Fruit fly (Drosophila melanogaster) whole organism, embryonic: ENCODE data around the gene SPR.
A peak's percentile ranks its signal among the peaks of the same experiment; 100 is the strongest.

Source experiments
- B-H2 ChIP-seq: fragments of 200-800 bp; sonication (Bioruptor generic); optimal IDR thresholded peaks from 2 replicates; lab custom pipeline; 2018; ENCODE audit warnings: missing biosample characterization, mild to moderate bottlenecking, missing genetic modification characterization
- CG10321 ChIP-seq: fragments of 200-800 bp; sonication (Bioruptor generic); IDR thresholded peaks from 2 replicates; pipeline ENCODE4 v1.3.6; 2022; ENCODE audit warnings: missing biosample characterization, missing genetic modification characterization
- CG12236 ChIP-seq: fragments of 200-800 bp; sonication (Bioruptor generic); optimal IDR thresholded peaks from 2 replicates; lab custom pipeline; 2016; ENCODE audit warnings: missing biosample characterization, missing genetic modification characterization
- CG12299 ChIP-seq: fragments of 200-800 bp; sonication (Bioruptor generic); optimal IDR thresholded peaks from 2 replicates; lab custom pipeline; 2018; ENCODE audit warnings: missing biosample characterization, mild to moderate bottlenecking, missing genetic modification characterization
- CG1233 ChIP-seq: fragments of 200-800 bp; sonication (Bioruptor generic); optimal IDR thresholded peaks from 4 replicates; lab custom pipeline; 2018; ENCODE audit warnings: missing biosample characterization, mild to moderate bottlenecking, missing genetic modification characterization
- CG12744 ChIP-seq: fragments of 200-800 bp; sonication (Bioruptor generic); optimal IDR thresholded peaks from 2 replicates; lab custom pipeline; 2016; ENCODE audit warnings: missing biosample characterization, missing genetic modification characterization
- CG13894 ChIP-seq: fragments of 200-800 bp; sonication (Bioruptor generic); optimal IDR thresholded peaks from 3 replicates; lab custom pipeline; 2018; ENCODE audit warnings: missing biosample characterization, mild to moderate bottlenecking, missing genetic modification characterization, moderate library complexity
- CG2116 ChIP-seq: fragments of 200-800 bp; sonication (Bioruptor generic); optimal IDR thresholded peaks from 3 replicates; lab custom pipeline; 2018; ENCODE audit warnings: missing biosample characterization, mild to moderate bottlenecking, missing genetic modification characterization
- CG2129 ChIP-seq: fragments of 200-800 bp; sonication (Bioruptor generic); IDR thresholded peaks from 2 replicates; pipeline ENCODE4 v1.3.6; 2022; ENCODE audit warnings: missing biosample characterization, missing genetic modification characterization; ENCODE audit not compliant: partially characterized antibody
- CG32532 ChIP-seq: fragments of 200-800 bp; sonication (Bioruptor generic); IDR thresholded peaks from 2 replicates; pipeline ENCODE4 v1.3.6; 2022; ENCODE audit warnings: missing biosample characterization, missing genetic modification characterization
- CG32772 ChIP-seq: fragments of 200-800 bp; sonication (Bioruptor generic); IDR thresholded peaks from 2 replicates; pipeline ENCODE4 v1.3.6; 2022; ENCODE audit warnings: missing biosample characterization, missing genetic modification characterization
- CG34376 ChIP-seq: fragments of 200-800 bp; sonication (Bioruptor generic); optimal IDR thresholded peaks from 2 replicates; lab custom pipeline; 2018; ENCODE audit warnings: missing biosample characterization, mild to moderate bottlenecking, missing genetic modification characterization
- CG43689 ChIP-seq: fragments of 200-800 bp; sonication (Bioruptor generic); IDR thresholded peaks from 2 replicates; pipeline ENCODE4 v1.3.6; 2022; ENCODE audit warnings: missing biosample characterization, missing genetic modification characterization
- CG4854 ChIP-seq: fragments of 200-800 bp; sonication (Bioruptor generic); optimal IDR thresholded peaks from 2 replicates; lab custom pipeline; 2016; ENCODE audit warnings: missing biosample characterization, missing genetic modification characterization, inconsistent platforms
- CG6654 ChIP-seq: fragments of 200-800 bp; sonication (Bioruptor generic); optimal IDR thresholded peaks from 2 replicates; lab custom pipeline; 2017; ENCODE audit warnings: missing biosample characterization, mild to moderate bottlenecking, missing genetic modification characterization
- CG6689 ChIP-seq: fragments of 200-800 bp; sonication (Bioruptor generic); IDR thresholded peaks from 2 replicates; pipeline ENCODE4 v1.3.6; 2022; ENCODE audit warnings: missing biosample characterization, missing genetic modification characterization
- CG7745 ChIP-seq: fragments of 200-800 bp; sonication (Bioruptor generic); optimal IDR thresholded peaks from 2 replicates; lab custom pipeline; 2018; ENCODE audit warnings: missing biosample characterization, mild to moderate bottlenecking, missing genetic modification characterization, moderate library complexity
- CG8478 ChIP-seq: fragments of >200 bp; optimal IDR thresholded peaks from 2 replicates; lab custom pipeline; 2018
- CG9437 ChIP-seq: fragments of 200-800 bp; sonication (Bioruptor generic); optimal IDR thresholded peaks from 2 replicates; lab custom pipeline; 2018; ENCODE audit warnings: missing biosample characterization, mild to moderate bottlenecking, missing genetic modification characterization
- CG9932 ChIP-seq: fragments of 200-800 bp; sonication (Bioruptor generic); IDR thresholded peaks from 2 replicates; pipeline ENCODE4 v1.3.6; 2022; ENCODE audit warnings: missing biosample characterization, missing genetic modification characterization
- D ChIP-seq, 2 experiments: fragments of 200-800 bp in 1 of 2; fragments of >200 bp in 1 of 2; sonication (Bioruptor generic) in 1 of 2; optimal IDR thresholded peaks; 2 replicates in 1 of 2; 3 replicates in 1 of 2; lab custom pipeline; 2017; ENCODE audit warnings: mild to moderate bottlenecking in 1 of 2, missing biosample characterization in 1 of 2, missing genetic modification characterization in 1 of 2, missing genetic modification reagents in 1 of 2
- Deaf1 ChIP-seq: fragments of 200-800 bp; optimal IDR thresholded peaks from 3 replicates; lab custom pipeline; 2019; ENCODE audit warnings: missing biosample characterization, mild to moderate bottlenecking, missing genetic modification characterization, moderate library complexity
- Dfd ChIP-seq, 2 experiments: fragments of >200 bp; optimal IDR thresholded peaks; 2 replicates each; lab custom pipeline; 2017; ENCODE audit warnings: missing biosample characterization in 2 of 2, missing genetic modification characterization in 2 of 2
- Eip74EF ChIP-seq, 2 experiments: fragments of 200-800 bp in 1 of 2; fragments of >200 bp in 1 of 2; sonication (Bioruptor generic) in 1 of 2; optimal IDR thresholded peaks; 2 replicates each; lab custom pipeline; 2017 to 2019; ENCODE audit warnings: missing biosample characterization in 2 of 2, missing genetic modification characterization in 2 of 2, mild to moderate bottlenecking in 1 of 2, moderate library complexity in 1 of 2
- Elba2 ChIP-seq: fragments of 200-800 bp; sonication (Bioruptor generic); optimal IDR thresholded peaks from 3 replicates; lab custom pipeline; 2016; ENCODE audit warnings: missing biosample characterization, missing genetic modification characterization
- HLH54F ChIP-seq: fragments of 200-800 bp; sonication (Bioruptor generic); optimal IDR thresholded peaks from 3 replicates; lab custom pipeline; 2016; ENCODE audit warnings: missing biosample characterization, missing genetic modification characterization
- Med ChIP-seq: fragments of 200-800 bp; sonication (Bioruptor generic); peaks from one replicate; lab custom pipeline; 2016; ENCODE audit warnings: missing biosample characterization, missing genetic modification characterization, mild to moderate bottlenecking, inconsistent platforms, moderate library complexity
- Neu2 ChIP-seq: fragments of 200-800 bp; sonication (Bioruptor generic); optimal IDR thresholded peaks from 3 replicates; lab custom pipeline; 2016; ENCODE audit warnings: missing biosample characterization, missing genetic modification characterization, borderline replicate concordance
- Nf-YA ChIP-seq: fragments of 200-800 bp; sonication (Bioruptor generic); IDR thresholded peaks from 2 replicates; pipeline ENCODE4 v1.3.6; 2022; ENCODE audit warnings: missing biosample characterization, missing genetic modification characterization
- PHDP ChIP-seq: fragments of 200-800 bp; sonication (Bioruptor generic); optimal IDR thresholded peaks from 3 replicates; lab custom pipeline; 2018; ENCODE audit warnings: missing biosample characterization, mild to moderate bottlenecking, missing genetic modification characterization, moderate library complexity
- Pdp1 ChIP-seq, 2 experiments: fragments of 200-800 bp; sonication (Bioruptor generic); optimal IDR thresholded peaks; 3 replicates each; lab custom pipeline; 2016; ENCODE audit warnings: missing biosample characterization in 2 of 2, missing genetic modification characterization in 2 of 2, mild to moderate bottlenecking in 1 of 2, moderate library complexity in 1 of 2
- Trl ChIP-seq, 3 experiments: fragments of >200 bp in 2 of 3; fragments of 200-800 bp in 1 of 3; sonication (Bioruptor generic) in 1 of 3; optimal IDR thresholded peaks; 2 replicates in 1 of 3; 3 replicates in 2 of 3; lab custom pipeline; 2016 to 2017; ENCODE audit warnings: missing biosample characterization in 1 of 3, missing genetic modification characterization in 1 of 3
- aop ChIP-seq: fragments of 200-800 bp; sonication (Bioruptor generic); IDR thresholded peaks from 2 replicates; pipeline ENCODE4 v1.3.6; 2022; ENCODE audit warnings: missing biosample characterization, missing genetic modification characterization
- cas ChIP-seq: fragments of 200-800 bp; sonication (Bioruptor generic); IDR thresholded peaks from 2 replicates; pipeline ENCODE4 v1.3.6; 2022; ENCODE audit warnings: missing biosample characterization, missing genetic modification characterization
- dm ChIP-seq: fragments of 200-800 bp; sonication (Bioruptor generic); optimal IDR thresholded peaks from 3 replicates; lab custom pipeline; 2016; ENCODE audit warnings: missing biosample characterization, missing genetic modification characterization
- dmrt99B ChIP-seq: fragments of 200-800 bp; sonication (Bioruptor generic); optimal IDR thresholded peaks from 2 replicates; lab custom pipeline; 2018; ENCODE audit warnings: missing biosample characterization, mild to moderate bottlenecking, missing genetic modification characterization, moderate library complexity
- ham ChIP-seq: fragments of 200-800 bp; sonication (Bioruptor generic); IDR thresholded peaks from 2 replicates; pipeline ENCODE4 v1.3.6; 2022; ENCODE audit warnings: missing biosample characterization, missing genetic modification characterization
- lbe ChIP-seq: fragments of 200-800 bp; sonication (Bioruptor generic); optimal IDR thresholded peaks from 2 replicates; lab custom pipeline; 2016; ENCODE audit warnings: missing biosample characterization, mild to moderate bottlenecking, missing genetic modification characterization
- nom ChIP-seq: fragments of 200-800 bp; sonication (Bioruptor generic); optimal IDR thresholded peaks from 2 replicates; lab custom pipeline; 2017; ENCODE audit warnings: missing biosample characterization, missing genetic modification characterization, mild to moderate bottlenecking, moderate library complexity, missing genetic modification reagents
- phol ChIP-seq: fragments of 200-800 bp; sonication (Bioruptor generic); optimal IDR thresholded peaks from 3 replicates; lab custom pipeline; 2018; ENCODE audit warnings: missing biosample characterization, mild to moderate bottlenecking, missing genetic modification characterization, moderate library complexity
- run ChIP-seq: fragments of 200-800 bp; sonication (Bioruptor generic); optimal IDR thresholded peaks from 3 replicates; lab custom pipeline; 2018; ENCODE audit warnings: missing biosample characterization, mild to moderate bottlenecking, missing genetic modification characterization
- slbo ChIP-seq: fragments of 200-800 bp; sonication (Bioruptor generic); IDR thresholded peaks from 2 replicates; pipeline ENCODE4 v1.3.6; 2022; ENCODE audit warnings: missing biosample characterization, missing genetic modification characterization
- so ChIP-seq: fragments of 200-800 bp; sonication (Bioruptor generic); IDR thresholded peaks from 3 replicates; pipeline ENCODE4 v1.3.6; 2022; ENCODE audit warnings: missing biosample characterization, missing genetic modification characterization
- sob ChIP-seq: fragments of 200-800 bp; sonication (Bioruptor generic); IDR thresholded peaks from 2 replicates; pipeline ENCODE4 v1.3.6; 2022; ENCODE audit warnings: missing biosample characterization, missing genetic modification characterization
- tap ChIP-seq: fragments of 200-800 bp; optimal IDR thresholded peaks from 3 replicates; lab custom pipeline; 2019; ENCODE audit warnings: missing biosample characterization, mild to moderate bottlenecking, missing genetic modification characterization, moderate library complexity
- ttk ChIP-seq: fragments of 200-800 bp; sonication (Bioruptor generic); IDR thresholded peaks from 2 replicates; pipeline ENCODE4 v2.1.2; 2022; ENCODE audit warnings: missing biosample characterization, missing genetic modification characterization
- unc-4 ChIP-seq: fragments of 200-800 bp; sonication (Bioruptor generic); IDR thresholded peaks from 2 replicates; pipeline ENCODE4 v1.3.6; 2022; ENCODE audit warnings: missing biosample characterization, missing genetic modification characterization; ENCODE audit not compliant: partially characterized antibody
- usp ChIP-seq: fragments of >200 bp; optimal IDR thresholded peaks from 2 replicates; lab custom pipeline; 2017; ENCODE audit warnings: missing biosample characterization, missing genetic modification characterization
- z ChIP-seq: fragments of 200-800 bp; sonication (Bioruptor generic); IDR thresholded peaks from 3 replicates; pipeline ENCODE4 v1.3.6; 2022; ENCODE audit warnings: missing biosample characterization, missing genetic modification characterization

Gene SPR

dm6 chrX:5428341-5429077 lies 17.9 kb upstream of the SPR start (continued):
- peak; percentile 2 for TF ChIP-seq dmrt99B (tag; lab: Kevin White, UChicago)
- TF ChIP-seq nom (GFP tag; lab: Kevin White, UChicago): no peak
- peak; percentile 53 for TF ChIP-seq Med
- no peak for TF ChIP-seq HLH54F
- no peak for TF ChIP-seq Neu2 (GFP tag; lab: Kevin White, UChicago)
- peak; percentile 3 for TF ChIP-seq B-H2 (GFP tag; lab: Kevin White, UChicago)
- no peak for TF ChIP-seq sob (GFP tag; lab: Robert Waterston, UW)
- no peak for TF ChIP-seq D (optimal IDR thresholded peaks at IDR 0.05; lab: Kevin White, UChicago)
- TF ChIP-seq D (GFP tag; optimal IDR thresholded peaks at IDR 0.05; lab: Kevin White, UChicago): no peak
- TF ChIP-seq CG32772: no peak
- TF ChIP-seq CG6654 (GFP tag; lab: Kevin White, UChicago): no peak
- TF ChIP-seq CG12299 (tag; lab: Kevin White, UChicago): no peak
- no peak for TF ChIP-seq cas
- peak; percentile 26 for TF ChIP-seq lbe
- TF ChIP-seq tap (tag; lab: Kevin White, UChicago): no peak
- no peak for TF ChIP-seq CG2129 (GFP tag; lab: Robert Waterston, UW)
- TF ChIP-seq Trl (optimal IDR thresholded peaks at IDR 0.05; lab: Kevin White, UChicago): peak; percentile 25 to 37
- no peak for TF ChIP-seq Trl (GFP tag; optimal IDR thresholded peaks at IDR 0.05; lab: Kevin White, UChicago)
- TF ChIP-seq Pdp1 (GFP tag; optimal IDR thresholded peaks at IDR 0.05; lab: Kevin White, UChicago): peak in 1 of 2 experiments; percentile 86
- no peak for TF ChIP-seq CG4854 (GFP tag; lab: Kevin White, UChicago)
- peak; percentile 31 for TF ChIP-seq CG9437 (GFP tag; lab: Kevin White, UChicago)
- TF ChIP-seq CG43689 (GFP tag; lab: Robert Waterston, UW): no peak
- no peak for TF ChIP-seq aop (GFP tag; lab: Robert Waterston, UW)
- peak; percentile 12 for TF ChIP-seq Deaf1 (tag; lab: Kevin White, UChicago)
- no peak for TF ChIP-seq CG6689 (GFP tag; lab: Robert Waterston, UW)
- no peak for TF ChIP-seq CG2116 (GFP tag; lab: Kevin White, UChicago)
- TF ChIP-seq CG12236 (GFP tag; lab: Kevin White, UChicago): no peak
- no peak for TF ChIP-seq Dfd (GFP tag; optimal IDR thresholded peaks at IDR 0.05; lab: Kevin White, UChicago)
- TF ChIP-seq CG12744: no peak
- no peak for TF ChIP-seq run
- TF ChIP-seq usp (GFP tag; lab: Kevin White, UChicago): no peak
- TF ChIP-seq dm: no peak
- no peak for TF ChIP-seq z (GFP tag; lab: Robert Waterston, UW)
- no peak for TF ChIP-seq PHDP
- no peak for TF ChIP-seq Eip74EF (GFP tag; optimal IDR thresholded peaks at IDR 0.05; lab: Kevin White, UChicago)
- TF ChIP-seq phol (tag; lab: Kevin White, UChicago): no peak
- no peak for TF ChIP-seq so (GFP tag; lab: Robert Waterston, UW)
- peak; percentile 57 for TF ChIP-seq CG13894 (tag; lab: Kevin White, UChicago)
- 0 out of 2 replicates have a peak, but pooled peaks have one; percentile 5 for TF ChIP-seq slbo (GFP tag; lab: Robert Waterston, UW)
- no peak for TF ChIP-seq ham
- TF ChIP-seq CG7745: no peak
- no peak for TF ChIP-seq CG1233 (GFP tag; lab: Kevin White, UChicago)
- peak; percentile 20 for TF ChIP-seq CG34376 (GFP tag; lab: Kevin White, UChicago)
- TF ChIP-seq Nf-YA (GFP tag; lab: Robert Waterston, UW): no peak
- TF ChIP-seq CG32532 (GFP tag; lab: Robert Waterston, UW): no peak; the same call in 1 of the 2 replicates
- no peak for TF ChIP-seq CG8478 (lab: Kevin White, UChicago)
- no peak for TF ChIP-seq unc-4 (GFP tag; lab: Robert Waterston, UW)
- TF ChIP-seq ttk (GFP tag; lab: Robert Waterston, UW): no peak
- TF ChIP-seq Elba2 (GFP tag; lab: Kevin White, UChicago): no peak
- TF ChIP-seq CG9932: no peak
- TF ChIP-seq CG10321 (GFP tag; lab: Robert Waterston, UW): no peak
